Fruit fly (Drosophila melanogaster): Measurements from ENCODE around the gene TfIIFalpha.

TfIIFalpha gene

dm6 chr3R:6407544-6407943 is 27.3 kb downstream of the TfIIFalpha start:
- TF ChIP-seq brk (GFP tag; optimal IDR thresholded peaks at IDR 0.05) (no peak), Hr83 (GFP tag; optimal IDR thresholded peaks at IDR 0.05; ENCODE audit: poor library complexity, severe bottlenecking) (no peak), foxo (GFP tag; optimal IDR thresholded peaks at IDR 0.05) (no peak), Hr78 (GFP tag; optimal IDR thresholded peaks at IDR 0.05) (no peak), Rel (GFP tag; optimal IDR thresholded peaks at IDR 0.05) (no peak), Rel (tag; optimal IDR thresholded peaks at IDR 0.05) (no peak), tai (GFP tag; optimal IDR thresholded peaks at IDR 0.05) (no peak), Myc (optimal IDR thresholded peaks at IDR 0.05) (no peak), CG32264 (GFP tag; optimal IDR thresholded peaks at IDR 0.05) (no peak), CG9705 (GFP tag; optimal IDR thresholded peaks at IDR 0.05) (no peak), lola (GFP tag; optimal IDR thresholded peaks at IDR 0.05) (no peak), Abd-B (GFP tag; optimal IDR thresholded peaks at IDR 0.05) (no peak), OdsH (GFP tag; optimal IDR thresholded peaks at IDR 0.05) (no peak), Hnf4 (GFP tag; optimal IDR thresholded peaks at IDR 0.05) (no peak), N (GFP tag; optimal IDR thresholded peaks at IDR 0.05) (no peak), Dif (GFP tag; optimal IDR thresholded peaks at IDR 0.05; ENCODE audit: partially characterized antibody) (peak; percentile 61), CrebA (GFP tag; optimal IDR thresholded peaks at IDR 0.05; ENCODE audit: borderline replicate concordance) (peak; percentile 42), Vsx2 (GFP tag; optimal IDR thresholded peaks at IDR 0.05; ENCODE audit: partially characterized antibody) (peak; percentile 29), psq (GFP tag; optimal IDR thresholded peaks at IDR 0.05) (no peak)

- TF ChIP-seq Rel (GFP tag; optimal IDR thresholded peaks at IDR 0.05) (no peak), Rel (tag; optimal IDR thresholded peaks at IDR 0.05) (no peak), lola (GFP tag; optimal IDR thresholded peaks at IDR 0.05) (no peak), Vsx2 (GFP tag; optimal IDR thresholded peaks at IDR 0.05; ENCODE audit: partially characterized antibody) (no peak), Jra (GFP tag; optimal IDR thresholded peaks at IDR 0.05) (no peak), GATAd (GFP tag; optimal IDR thresholded peaks at IDR 0.05) (no peak), Mio (GFP tag; optimal IDR thresholded peaks at IDR 0.05) (no peak), dl (GFP tag; optimal IDR thresholded peaks at IDR 0.05; ENCODE audit: insufficient read depth in 1 of 2, partially characterized antibody in 2 of 2) (no peak), ey (GFP tag; optimal IDR thresholded peaks at IDR 0.05) (no peak), CG9705 (GFP tag; optimal IDR thresholded peaks at IDR 0.05) (no peak), br (GFP tag; optimal IDR thresholded peaks at IDR 0.05) (no peak), woc (GFP tag; optimal IDR thresholded peaks at IDR 0.05) (no peak), brk (GFP tag; optimal IDR thresholded peaks at IDR 0.05) (no peak), tai (GFP tag; optimal IDR thresholded peaks at IDR 0.05) (no peak), Dfd (GFP tag; optimal IDR thresholded peaks at IDR 0.05) (no peak), sv (GFP tag; optimal IDR thresholded peaks at IDR 0.05) (no peak), Abd-B (GFP tag; optimal IDR thresholded peaks at IDR 0.05) (no peak)
These were observed 28.2 kb downstream of the TfIIFalpha start for dm6 chr3R:6408467-6408866.

dm6 chr3R:6409153-6409571 is 28.9 kb downstream of the TfIIFalpha start:
- TF ChIP-seq br (GFP tag; optimal IDR thresholded peaks at IDR 0.05) (peak; percentile 22), fru (GFP tag; optimal IDR thresholded peaks at IDR 0.05) (peak; percentile 7), woc (GFP tag; optimal IDR thresholded peaks at IDR 0.05) (no peak), OdsH (GFP tag; optimal IDR thresholded peaks at IDR 0.05) (no peak), psq (GFP tag; optimal IDR thresholded peaks at IDR 0.05) (peak; percentile 94), h (GFP tag; optimal IDR thresholded peaks at IDR 0.05) (no peak), sage (GFP tag; optimal IDR thresholded peaks at IDR 0.05) (no peak), lola (GFP tag; optimal IDR thresholded peaks at IDR 0.05) (no peak), Hnf4 (GFP tag; optimal IDR thresholded peaks at IDR 0.05) (peak; percentile 46), tai (GFP tag; optimal IDR thresholded peaks at IDR 0.05) (no peak), CG32264 (GFP tag; optimal IDR thresholded peaks at IDR 0.05) (no peak), jim (GFP tag; optimal IDR thresholded peaks at IDR 0.05) (no peak), GATAd (GFP tag; optimal IDR thresholded peaks at IDR 0.05) (no peak), Vsx2 (GFP tag; optimal IDR thresholded peaks at IDR 0.05; ENCODE audit: partially characterized antibody) (no peak), pan (optimal IDR thresholded peaks at IDR 0.05) (no peak), Rel (GFP tag; optimal IDR thresholded peaks at IDR 0.05) (no peak), Rel (tag; optimal IDR thresholded peaks at IDR 0.05) (peak; percentile 65)

dm6 chr3R:6410412-6411225 is 30.4 kb downstream of the TfIIFalpha start:
- TF ChIP-seq Myc (optimal IDR thresholded peaks at IDR 0.05), result no peak
- TF ChIP-seq br (GFP tag; optimal IDR thresholded peaks at IDR 0.05), result peak; percentile 69
- TF ChIP-seq Mio (GFP tag; optimal IDR thresholded peaks at IDR 0.05), result no peak
- TF ChIP-seq h (GFP tag; optimal IDR thresholded peaks at IDR 0.05), result peak; percentile 75
- TF ChIP-seq Hr83 (GFP tag; optimal IDR thresholded peaks at IDR 0.05; ENCODE audit: poor library complexity, severe bottlenecking), result peak; percentile 53
- peak; percentile 48 for TF ChIP-seq brk (GFP tag; optimal IDR thresholded peaks at IDR 0.05)
- TF ChIP-seq CG9705 (GFP tag; optimal IDR thresholded peaks at IDR 0.05), result no peak
- TF ChIP-seq foxo (GFP tag; optimal IDR thresholded peaks at IDR 0.05), result peak in 1 of 2 experiments; percentile 77
- TF ChIP-seq tai (GFP tag; optimal IDR thresholded peaks at IDR 0.05), result peak; percentile 41
- peak; percentile 81 for TF ChIP-seq fru (GFP tag; optimal IDR thresholded peaks at IDR 0.05)
- TF ChIP-seq psq (GFP tag; optimal IDR thresholded peaks at IDR 0.05), result peak; percentile 91
- TF ChIP-seq dl (GFP tag; optimal IDR thresholded peaks at IDR 0.05; ENCODE audit: insufficient read depth in 1 of 2, partially characterized antibody in 2 of 2), result no peak
- TF ChIP-seq Dfd (GFP tag; optimal IDR thresholded peaks at IDR 0.05), result no peak
- TF ChIP-seq ey (GFP tag; optimal IDR thresholded peaks at IDR 0.05), result peak; percentile 84
- TF ChIP-seq sv (GFP tag; optimal IDR thresholded peaks at IDR 0.05), result peak; percentile 80
- TF ChIP-seq usp (GFP tag; optimal IDR thresholded peaks at IDR 0.05), result no peak
- TF ChIP-seq rgr (GFP tag; optimal IDR thresholded peaks at IDR 0.05), result peak; percentile 75
- no peak for TF ChIP-seq N (GFP tag; optimal IDR thresholded peaks at IDR 0.05)
- TF ChIP-seq Abd-B (GFP tag; optimal IDR thresholded peaks at IDR 0.05), result no peak
- TF ChIP-seq GATAd (GFP tag; optimal IDR thresholded peaks at IDR 0.05), result no peak
- peak; percentile 74 for TF ChIP-seq jim (GFP tag; optimal IDR thresholded peaks at IDR 0.05)
- no peak for TF ChIP-seq lola (GFP tag; optimal IDR thresholded peaks at IDR 0.05)
- TF ChIP-seq Vsx2 (GFP tag; optimal IDR thresholded peaks at IDR 0.05; ENCODE audit: partially characterized antibody), result no peak
- no peak for TF ChIP-seq Jra (GFP tag; optimal IDR thresholded peaks at IDR 0.05)
- peak; percentile 48 for TF ChIP-seq Dif (GFP tag; optimal IDR thresholded peaks at IDR 0.05; ENCODE audit: partially characterized antibody)
- no peak for TF ChIP-seq sage (GFP tag; optimal IDR thresholded peaks at IDR 0.05)
- no peak for TF ChIP-seq dsf (GFP tag; optimal IDR thresholded peaks at IDR 0.05; ENCODE audit: borderline replicate concordance)
- TF ChIP-seq pan (optimal IDR thresholded peaks at IDR 0.05), result no peak
